Worm (Caenorhabditis elegans) whole organism, L2 larva: Measurements from ENCODE around the gene Y54G2A.7.

Experiments used
- R02D3.7 ChIP-seq: fragments of 150-350 bp; optimal IDR thresholded peaks from 2 replicates; lab custom pipeline; 2014; ENCODE audit warnings: missing biosample characterization, missing genetic modification characterization
- alr-1 ChIP-seq: fragments of 150-350 bp; optimal IDR thresholded peaks from 2 replicates; lab custom pipeline; 2014; ENCODE audit warnings: missing biosample characterization, missing genetic modification characterization
- ceh-82 ChIP-seq: fragments of 150-350 bp; optimal IDR thresholded peaks from 2 replicates; lab custom pipeline; 2014; ENCODE audit warnings: missing biosample characterization, missing genetic modification characterization
- egl-27 ChIP-seq: sonication (generic microtip); optimal IDR thresholded peaks from 3 replicates; lab custom pipeline; 2017; ENCODE audit warnings: missing biosample characterization, missing genetic modification reagents, missing genetic modification characterization
- fos-1 ChIP-seq: fragments of 150-350 bp; optimal IDR thresholded peaks from 2 replicates; lab custom pipeline; 2014; ENCODE audit warnings: missing biosample characterization, missing genetic modification characterization
- lin-13 ChIP-seq: fragments of 150-350 bp; optimal IDR thresholded peaks from 2 replicates; lab custom pipeline; 2014; ENCODE audit warnings: missing biosample characterization, missing genetic modification reagents, missing genetic modification characterization
- mdl-1 ChIP-seq, 2 experiments: fragments of 150-350 bp in 1 of 2; sonication (generic microtip) in 1 of 2; optimal IDR thresholded peaks; 2 replicates each; lab custom pipeline; 2017; ENCODE audit warnings: missing biosample characterization in 2 of 2, missing genetic modification characterization in 2 of 2
- nhr-11 ChIP-seq: fragments of 150-350 bp; optimal IDR thresholded peaks from 2 replicates; lab custom pipeline; 2014; ENCODE audit warnings: missing biosample characterization, missing genetic modification characterization
- nhr-12 ChIP-seq: fragments of 150-350 bp; optimal IDR thresholded peaks from 2 replicates; lab custom pipeline; 2014; ENCODE audit warnings: missing biosample characterization, missing genetic modification characterization
- nhr-23 ChIP-seq: fragments of 150-350 bp; optimal IDR thresholded peaks from 2 replicates; lab custom pipeline; 2014; ENCODE audit warnings: missing biosample characterization, missing genetic modification reagents, missing genetic modification characterization
- nhr-25 ChIP-seq: fragments of 150-350 bp; sonication (generic microtip); optimal IDR thresholded peaks from 3 replicates; lab custom pipeline; 2014; ENCODE audit warnings: missing biosample characterization, missing genetic modification characterization
- nhr-6 ChIP-seq: fragments of 150-350 bp; optimal IDR thresholded peaks from 2 replicates; lab custom pipeline; 2014; ENCODE audit warnings: missing biosample characterization, missing genetic modification characterization
- nhr-77 ChIP-seq: fragments of 150-350 bp; optimal IDR thresholded peaks from 2 replicates; lab custom pipeline; 2014; ENCODE audit warnings: missing biosample characterization, missing genetic modification characterization
- peb-1 ChIP-seq: fragments of 150-350 bp; optimal IDR thresholded peaks from 2 replicates; lab custom pipeline; 2014; ENCODE audit warnings: missing biosample characterization, missing genetic modification characterization

DNA sequence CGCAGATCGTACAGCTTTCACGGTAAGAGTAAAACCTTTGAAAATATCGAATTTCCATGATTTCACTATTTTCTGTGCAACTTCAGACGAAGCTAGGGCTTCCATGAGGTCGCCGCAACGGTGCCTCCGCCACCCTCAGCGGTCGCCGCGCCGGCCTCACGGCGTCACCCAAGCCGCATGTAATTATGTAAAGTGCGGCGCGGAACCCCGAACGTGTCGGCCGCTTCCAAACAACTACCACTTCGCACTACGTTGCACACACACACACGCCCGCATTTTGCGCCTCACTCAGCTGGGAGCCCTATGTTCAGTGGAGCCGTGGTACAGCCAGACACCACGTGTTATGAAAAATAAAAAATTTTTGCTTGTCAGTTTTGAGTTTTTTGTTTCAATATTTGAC, 21.4 kb upstream of the Y54G2A.7 start:
- no peak for TF ChIP-seq ceh-82 (tag; lab: Kevin White, UChicago)
- TF ChIP-seq peb-1 = no peak
- TF ChIP-seq nhr-23 = no peak
- TF ChIP-seq nhr-25 = no peak
- TF ChIP-seq alr-1 (tag; lab: Kevin White, UChicago) = no peak
- no peak for TF ChIP-seq nhr-12
- TF ChIP-seq nhr-11 (tag; lab: Kevin White, UChicago) = no peak
- TF ChIP-seq R02D3.7 (tag; lab: Kevin White, UChicago) = no peak
- TF ChIP-seq mdl-1 (tag; optimal IDR thresholded peaks at IDR 0.05; lab: Kevin White, UChicago) = no peak
- no peak for TF ChIP-seq nhr-6 (tag; lab: Kevin White, UChicago)
- TF ChIP-seq lin-13 (GFP tag; lab: Kevin White, UChicago) = no peak
- TF ChIP-seq fos-1 (tag; lab: Kevin White, UChicago) = no peak
- TF ChIP-seq egl-27 (tag; lab: Kevin White, UChicago) = no peak
- TF ChIP-seq nhr-77 = no peak
